Worm (Caenorhabditis elegans) whole organism, midembryonic: ENCODE results near the gene glt-5.

Source experiments
- T22C8.4 ChIP-seq: fragments of 200-800 bp; sonication (Bioruptor generic); IDR thresholded peaks from 2 replicates; pipeline ENCODE4 v1.3.6; 2022; ENCODE audit warnings: missing genetic modification characterization, missing compliant biosample characterization
- cog-1 ChIP-seq: sonication (generic microtip); optimal IDR thresholded peaks from 2 replicates; lab custom pipeline; 2016; ENCODE audit warnings: missing genetic modification characterization, missing compliant biosample characterization
- flt-1 ChIP-seq: fragments of 200-800 bp; sonication (Bioruptor generic); IDR thresholded peaks from 2 replicates; pipeline ENCODE4 v1.3.6; 2022; ENCODE audit warnings: missing genetic modification characterization, missing compliant biosample characterization
- klf-2 ChIP-seq: fragments of 200-800 bp; sonication (Bioruptor generic); conservative IDR thresholded peaks from 2 replicates; pipeline ENCODE4 v1.3.6; 2022; ENCODE audit warnings: missing genetic modification reagents, missing genetic modification characterization, missing compliant biosample characterization
- ref-1 ChIP-seq: fragments of 200-800 bp; sonication (Bioruptor generic); conservative IDR thresholded peaks from 2 replicates; pipeline ENCODE4 v1.3.6; 2022; ENCODE audit warnings: missing genetic modification reagents, missing genetic modification characterization, missing compliant biosample characterization
- ztf-23 ChIP-seq: fragments of 200-800 bp; sonication (Bioruptor generic); IDR thresholded peaks from 2 replicates; pipeline ENCODE4 v1.3.6; 2022; ENCODE audit warnings: missing genetic modification reagents, missing genetic modification characterization, missing compliant biosample characterization

DNA sequence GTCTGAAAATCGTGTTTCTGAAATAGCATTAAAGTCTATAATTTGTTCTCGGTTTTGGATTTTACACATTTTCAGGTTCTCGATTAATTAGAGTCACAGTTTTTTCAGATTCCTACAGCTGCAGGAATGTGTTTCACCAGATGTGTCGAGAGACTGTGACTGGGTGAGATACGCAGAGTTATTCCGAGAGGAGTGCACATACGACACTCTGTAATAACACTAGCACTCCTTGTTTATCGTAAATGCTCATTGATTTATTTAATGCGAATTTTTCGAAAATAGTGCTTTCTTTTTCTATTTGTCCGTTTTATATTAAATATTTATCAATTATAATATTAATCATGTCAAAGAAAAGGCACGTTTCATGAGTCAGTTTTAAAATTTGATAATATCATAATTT, 41.3 kb downstream of the glt-5 start, which contains the start of gene ZK1320.11:
- TF ChIP-seq ref-1 (GFP tag; lab: Robert Waterston, UW) (no peak), cog-1 (no peak), T22C8.4 (GFP tag; lab: Robert Waterston, UW) (no peak), klf-2 (GFP tag; lab: Robert Waterston, UW) (no peak), flt-1 (GFP tag; lab: Robert Waterston, UW) (no peak), ztf-23 (GFP tag; lab: Robert Waterston, UW) (no peak)
